Worm (Caenorhabditis elegans) whole organism, young adult: Measurements from ENCODE around the gene srsx-40.

Source experiments
- B0019.2 ChIP-seq: fragments of 200-800 bp; sonication (Bioruptor generic); conservative IDR thresholded peaks from 2 replicates; pipeline ENCODE4 v1.3.6; 2022; ENCODE audit warnings: missing genetic modification reagents, missing genetic modification characterization, missing compliant biosample characterization
- B0035.1 ChIP-seq: sonication (generic microtip); optimal IDR thresholded peaks from 2 replicates; lab custom pipeline; 2016; ENCODE audit warnings: missing genetic modification characterization, mild to moderate bottlenecking, missing compliant biosample characterization, missing genotype, missing genetic modification reagents
- C06A6.2 ChIP-seq: fragments of 200-800 bp; sonication (Bioruptor generic); conservative IDR thresholded peaks from 2 replicates; pipeline ENCODE4 v1.3.6; 2022; ENCODE audit warnings: missing genetic modification characterization, missing compliant biosample characterization
- F10E7.11 ChIP-seq: sonication (generic microtip); optimal IDR thresholded peaks from 2 replicates; lab custom pipeline; 2017; ENCODE audit warnings: mild to moderate bottlenecking, missing genetic modification characterization, moderate library complexity, missing compliant biosample characterization
- F49E8.2 ChIP-seq: sonication (generic microtip); optimal IDR thresholded peaks from 3 replicates; lab custom pipeline; 2017; ENCODE audit warnings: missing genetic modification characterization, mild to moderate bottlenecking, missing compliant biosample characterization, antibody characterized with exemption, moderate library complexity; ENCODE audit not compliant: insufficient read depth
- F55B11.4 ChIP-seq: sonication (generic microtip); optimal IDR thresholded peaks from 2 replicates; lab custom pipeline; 2016; ENCODE audit warnings: missing compliant biosample characterization, missing genetic modification characterization, borderline replicate concordance; ENCODE audit not compliant: insufficient read depth
- K12H6.12 ChIP-seq: fragments of 200-800 bp; sonication (Bioruptor generic); optimal IDR thresholded peaks from 2 replicates; lab custom pipeline; 2018; ENCODE audit warnings: mild to moderate bottlenecking, missing genetic modification characterization, missing compliant biosample characterization
- T07F8.4 ChIP-seq: sonication (generic microtip); optimal IDR thresholded peaks from 2 replicates; lab custom pipeline; 2016; ENCODE audit warnings: mild to moderate bottlenecking, missing genetic modification characterization, moderate library complexity, missing compliant biosample characterization
- Y56A3A.18 ChIP-seq: fragments of 200-800 bp; sonication (Bioruptor generic); IDR thresholded peaks from 2 replicates; pipeline ENCODE4 v1.3.6; 2022; ENCODE audit warnings: missing genetic modification reagents, missing genetic modification characterization, missing compliant biosample characterization
- Y95B8A.8 ChIP-seq: fragments of 200-800 bp; sonication (Bioruptor generic); IDR thresholded peaks from 2 replicates; pipeline ENCODE4 v1.3.6; 2022; ENCODE audit warnings: missing genetic modification reagents, missing genetic modification characterization, missing compliant biosample characterization
- ZK185.1 ChIP-seq: sonication (generic microtip); optimal IDR thresholded peaks from 2 replicates; lab custom pipeline; 2016; ENCODE audit warnings: mild to moderate bottlenecking, missing genetic modification characterization, missing compliant biosample characterization; ENCODE audit not compliant: poor library complexity, severe bottlenecking
- akir-1 ChIP-seq: fragments of 200-800 bp; sonication (Bioruptor generic); optimal IDR thresholded peaks from 2 replicates; lab custom pipeline; 2018; ENCODE audit warnings: mild to moderate bottlenecking, missing genetic modification characterization, moderate library complexity, missing compliant biosample characterization
- ama-1 ChIP-seq, 3 experiments: fragments of 150-350 bp in 1 of 3; sonication (generic microtip) in 2 of 3; optimal IDR thresholded peaks; 2 replicates each; lab custom pipeline; 2014 to 2018; ENCODE audit warnings: missing biosample characterization in 2 of 3, missing genetic modification characterization in 2 of 3, missing genetic modification reagents in 2 of 3
- aptf-2 ChIP-seq: fragments of 200-800 bp; sonication (Bioruptor generic); conservative IDR thresholded peaks from 2 replicates; pipeline ENCODE4 v1.3.6; 2022; ENCODE audit warnings: missing genetic modification reagents, missing genetic modification characterization, missing compliant biosample characterization
- atf-7 ChIP-seq: sonication (generic microtip); optimal IDR thresholded peaks from 2 replicates; lab custom pipeline; 2017; ENCODE audit warnings: mild to moderate bottlenecking, missing genetic modification characterization, missing compliant biosample characterization
- attf-6 ChIP-seq: fragments of 200-800 bp; sonication (Bioruptor generic); IDR thresholded peaks from 2 replicates; pipeline ENCODE4 v1.3.6; 2022; ENCODE audit warnings: missing genetic modification reagents, missing genetic modification characterization, missing compliant biosample characterization
- bed-1 ChIP-seq: fragments of 200-800 bp; sonication (Bioruptor generic); IDR thresholded peaks from 2 replicates; pipeline ENCODE4 v1.3.6; 2022; ENCODE audit warnings: missing genetic modification reagents, missing genetic modification characterization, missing compliant biosample characterization
- bed-2 ChIP-seq: fragments of 200-800 bp; sonication (Bioruptor generic); IDR thresholded peaks from 2 replicates; pipeline ENCODE4 v1.3.6; 2022; ENCODE audit warnings: missing genetic modification reagents, missing genetic modification characterization, missing compliant biosample characterization
- ccch-3 ChIP-seq: fragments of 200-800 bp; sonication (Bioruptor generic); optimal IDR thresholded peaks from 2 replicates; lab custom pipeline; 2018; ENCODE audit warnings: mild to moderate bottlenecking, missing genetic modification characterization, missing compliant biosample characterization
- ceh-27 ChIP-seq: fragments of 200-800 bp; sonication (Bioruptor generic); optimal IDR thresholded peaks from 2 replicates; lab custom pipeline; 2018; ENCODE audit warnings: mild to moderate bottlenecking, missing genetic modification characterization, moderate library complexity, missing compliant biosample characterization
- ceh-40 ChIP-seq: fragments of 200-800 bp; sonication (Bioruptor generic); IDR thresholded peaks from 2 replicates; pipeline ENCODE4 v1.3.6; 2022; ENCODE audit warnings: missing genetic modification characterization, missing compliant biosample characterization
- ceh-79 ChIP-seq: sonication (generic microtip); optimal IDR thresholded peaks from 2 replicates; lab custom pipeline; 2017; ENCODE audit warnings: mild to moderate bottlenecking, missing genetic modification characterization, missing compliant biosample characterization
- ceh-91 ChIP-seq: fragments of 200-800 bp; sonication (Bioruptor generic); IDR thresholded peaks from 2 replicates; pipeline ENCODE4 v1.3.6; 2022; ENCODE audit warnings: missing genetic modification reagents, missing genetic modification characterization, missing compliant biosample characterization
- die-1 ChIP-seq: sonication (generic microtip); optimal IDR thresholded peaks from 2 replicates; lab custom pipeline; 2016; ENCODE audit warnings: missing genotype, mild to moderate bottlenecking, missing genetic modification characterization, missing compliant biosample characterization
- ekl-4 ChIP-seq: fragments of 200-800 bp; sonication (Bioruptor generic); IDR thresholded peaks from 2 replicates; pipeline ENCODE4 v1.3.6; 2022; ENCODE audit warnings: missing genetic modification reagents, missing genetic modification characterization, missing compliant biosample characterization
- hlh-26 ChIP-seq: fragments of 200-800 bp; sonication (Bioruptor generic); conservative IDR thresholded peaks from 2 replicates; pipeline ENCODE4 v1.3.6; 2022; ENCODE audit warnings: missing genetic modification reagents, missing genetic modification characterization, missing compliant biosample characterization
- hmg-1.2 ChIP-seq: fragments of 200-800 bp; sonication (Bioruptor generic); IDR thresholded peaks from 2 replicates; pipeline ENCODE4 v1.3.6; 2022; ENCODE audit warnings: missing genetic modification reagents, missing genetic modification characterization, missing compliant biosample characterization
- lir-1 ChIP-seq: fragments of 200-800 bp; sonication (Bioruptor generic); conservative IDR thresholded peaks from 2 replicates; pipeline ENCODE4 v1.3.6; 2022; ENCODE audit warnings: missing genetic modification reagents, missing genetic modification characterization, missing compliant biosample characterization
- madf-10 ChIP-seq: sonication (generic microtip); optimal IDR thresholded peaks from 2 replicates; lab custom pipeline; 2016; ENCODE audit warnings: mild to moderate bottlenecking, missing genetic modification characterization, missing compliant biosample characterization
- madf-3 ChIP-seq: fragments of 200-800 bp; sonication (Bioruptor generic); IDR thresholded peaks from 2 replicates; pipeline ENCODE4 v1.3.6; 2022; ENCODE audit warnings: missing genetic modification reagents, missing genetic modification characterization, missing compliant biosample characterization
- mel-28 ChIP-seq: sonication (generic microtip); optimal IDR thresholded peaks from 2 replicates; lab custom pipeline; 2016; ENCODE audit warnings: borderline replicate concordance, mild to moderate bottlenecking, missing genetic modification characterization, missing compliant biosample characterization
- mes-4 ChIP-seq: sonication (generic microtip); optimal IDR thresholded peaks from 2 replicates; lab custom pipeline; 2016; ENCODE audit warnings: missing genotype, missing genetic modification characterization, missing compliant biosample characterization
- nfya-2 ChIP-seq: fragments of 200-800 bp; sonication (Bioruptor generic); IDR thresholded peaks from 2 replicates; pipeline ENCODE4 v1.3.6; 2022; ENCODE audit warnings: missing genetic modification reagents, missing genetic modification characterization, missing compliant biosample characterization
- nhr-120 ChIP-seq: fragments of 200-800 bp; sonication (Bioruptor generic); IDR thresholded peaks from 2 replicates; pipeline ENCODE4 v1.3.6; 2022; ENCODE audit warnings: missing genetic modification characterization, missing compliant biosample characterization
- nhr-179 ChIP-seq: sonication (generic microtip); optimal IDR thresholded peaks from 2 replicates; lab custom pipeline; 2016; ENCODE audit warnings: mild to moderate bottlenecking, missing genetic modification characterization, missing compliant biosample characterization
- nhr-27 ChIP-seq: fragments of 200-800 bp; sonication (Bioruptor generic); optimal IDR thresholded peaks from 2 replicates; lab custom pipeline; 2018; ENCODE audit warnings: mild to moderate bottlenecking, missing genetic modification characterization, moderate library complexity, missing compliant biosample characterization
- nhr-90 ChIP-seq: sonication (generic microtip); optimal IDR thresholded peaks from 2 replicates; lab custom pipeline; 2016; ENCODE audit warnings: missing genotype, mild to moderate bottlenecking, missing genetic modification characterization, missing compliant biosample characterization
- pha-4 ChIP-seq: fragments of 150-350 bp; sonication (generic microtip); optimal IDR thresholded peaks from 2 replicates; lab custom pipeline; 2014; ENCODE audit warnings: missing biosample characterization, missing genetic modification reagents, missing genetic modification characterization
- repo-1 ChIP-seq: sonication (generic microtip); optimal IDR thresholded peaks from 2 replicates; lab custom pipeline; 2017; ENCODE audit warnings: mild to moderate bottlenecking, missing genetic modification characterization, missing compliant biosample characterization
- rpc-1 ChIP-seq, 2 experiments: fragments of 150-350 bp in 1 of 2; sonication (generic microtip) in 1 of 2; optimal IDR thresholded peaks; 2 replicates each; lab custom pipeline; 2014 to 2018; ENCODE audit warnings: missing biosample characterization in 1 of 2, missing genetic modification characterization in 1 of 2, missing genetic modification reagents in 1 of 2, missing genotype in 1 of 2
- snpc-1.1 ChIP-seq: sonication (generic microtip); optimal IDR thresholded peaks from 2 replicates; lab custom pipeline; 2017; ENCODE audit warnings: missing genetic modification characterization, mild to moderate bottlenecking, missing compliant biosample characterization, antibody characterized with exemption, moderate library complexity, missing genotype, missing genetic modification reagents; ENCODE audit not compliant: insufficient read depth
- snpc-1.3 ChIP-seq: sonication (generic microtip); optimal IDR thresholded peaks from 2 replicates; lab custom pipeline; 2017; ENCODE audit warnings: missing genetic modification characterization, mild to moderate bottlenecking, missing compliant biosample characterization, antibody characterized with exemption, moderate library complexity, missing genotype, missing genetic modification reagents; ENCODE audit not compliant: insufficient read depth
- snpc-3.4 ChIP-seq: sonication (generic microtip); optimal IDR thresholded peaks from 2 replicates; lab custom pipeline; 2017; ENCODE audit warnings: missing genetic modification characterization, mild to moderate bottlenecking, missing compliant biosample characterization, antibody characterized with exemption, moderate library complexity, missing genotype, missing genetic modification reagents
- tlf-1 ChIP-seq: fragments of 200-800 bp; sonication (Bioruptor generic); optimal IDR thresholded peaks from 2 replicates; lab custom pipeline; 2018; ENCODE audit warnings: mild to moderate bottlenecking, missing genetic modification characterization, missing compliant biosample characterization
- zim-3 ChIP-seq: sonication (generic microtip); optimal IDR thresholded peaks from 2 replicates; lab custom pipeline; 2017; ENCODE audit warnings: mild to moderate bottlenecking, missing genetic modification characterization, moderate library complexity, missing compliant biosample characterization
- ztf-18 ChIP-seq: sonication (generic microtip); optimal IDR thresholded peaks from 2 replicates; lab custom pipeline; 2016; ENCODE audit warnings: missing genotype, mild to moderate bottlenecking, missing genetic modification characterization, missing compliant biosample characterization
- ztf-22 ChIP-seq: fragments of 200-800 bp; sonication (Bioruptor generic); optimal IDR thresholded peaks from 2 replicates; lab custom pipeline; 2018; ENCODE audit warnings: mild to moderate bottlenecking, missing genetic modification characterization, moderate library complexity, missing compliant biosample characterization
- ztf-28 ChIP-seq: fragments of 200-800 bp; sonication (Bioruptor generic); IDR thresholded peaks from 2 replicates; pipeline ENCODE4 v1.3.6; 2022; ENCODE audit warnings: missing genetic modification reagents, missing genetic modification characterization, missing compliant biosample characterization

srsx-40 gene

DNA sequence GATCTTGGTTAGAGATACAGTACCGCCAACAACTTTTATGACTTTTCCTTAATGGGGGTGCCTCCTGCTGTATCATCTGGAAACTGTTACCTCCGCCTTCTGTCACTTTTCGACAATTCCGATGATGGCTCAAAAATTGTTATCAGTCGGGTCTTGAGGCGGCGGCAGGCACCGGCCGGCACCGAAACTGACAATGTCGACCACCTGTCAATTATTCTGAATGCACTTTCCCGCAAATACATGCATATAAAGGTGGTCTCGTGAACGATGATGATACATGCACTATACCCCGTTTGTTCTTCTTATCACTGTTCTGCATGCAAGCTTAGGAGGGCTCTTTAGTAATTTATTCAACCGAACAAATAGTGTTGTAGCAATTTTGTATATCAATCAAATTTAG is 40.6 kb upstream of the srsx-40 start (continued):
- peak; percentile 54 for TF ChIP-seq repo-1
- TF ChIP-seq mel-28 (tag; lab: Kevin White, UChicago): no peak
- no peak for TF ChIP-seq attf-6 (GFP tag; lab: Robert Waterston, UW)
- no peak for TF ChIP-seq B0019.2 (GFP tag; lab: Robert Waterston, UW)
- TF ChIP-seq F49E8.2: no peak
- no peak for TF ChIP-seq bed-2 (GFP tag; lab: Robert Waterston, UW)
- peak; percentile 93 for TF ChIP-seq ztf-22 (GFP tag; lab: Kevin White, UChicago)
- no peak for TF ChIP-seq die-1
- TF ChIP-seq mes-4 (tag; lab: Kevin White, UChicago): no peak
- TF ChIP-seq ceh-40 (GFP tag; lab: Robert Waterston, UW): no peak
- TF ChIP-seq Y95B8A.8: no peak
- no peak for TF ChIP-seq snpc-1.3 (tag; lab: Kevin White, UChicago)
- TF ChIP-seq madf-3 (GFP tag; lab: Robert Waterston, UW): no peak
- no peak for TF ChIP-seq nhr-120 (GFP tag; lab: Robert Waterston, UW)
- 0 out of 2 replicates have a peak, but pooled peaks have one; percentile 11 for TF ChIP-seq lir-1 (GFP tag; lab: Robert Waterston, UW)
- peak; percentile 3 for TF ChIP-seq nhr-90 (tag; lab: Kevin White, UChicago)
- TF ChIP-seq hlh-26: no peak
- TF ChIP-seq ztf-28 (GFP tag; lab: Robert Waterston, UW): no peak
- no peak for TF ChIP-seq F10E7.11
- no peak for TF ChIP-seq snpc-1.1 (tag; lab: Kevin White, UChicago)
- peak; percentile 72 for TF ChIP-seq atf-7 (tag; lab: Kevin White, UChicago)
- TF ChIP-seq Y56A3A.18 (GFP tag; lab: Robert Waterston, UW): no peak
- TF ChIP-seq T07F8.4 (tag; lab: Kevin White, UChicago): no peak
- TF ChIP-seq bed-1 (GFP tag; lab: Robert Waterston, UW): no peak
- TF ChIP-seq tlf-1: no peak
- peak; percentile 11 for TF ChIP-seq madf-10 (tag; lab: Kevin White, UChicago)
- no peak for TF ChIP-seq nhr-27 (tag; lab: Kevin White, UChicago)
- TF ChIP-seq C06A6.2 (GFP tag; lab: Robert Waterston, UW): no peak; the same call in 1 of the 2 replicates
- TF ChIP-seq ccch-3: no peak
- no peak for TF ChIP-seq zim-3 (tag; lab: Kevin White, UChicago)
- TF ChIP-seq nhr-179 (tag; lab: Kevin White, UChicago): no peak
- TF ChIP-seq aptf-2 (GFP tag; lab: Robert Waterston, UW): no peak
- TF ChIP-seq ceh-79 (tag; lab: Kevin White, UChicago): no peak
- no peak for TF ChIP-seq rpc-1 (optimal IDR thresholded peaks at IDR 0.05; lab: Kevin White, UChicago)
- no peak for TF ChIP-seq rpc-1 (tag; optimal IDR thresholded peaks at IDR 0.05; lab: Kevin White, UChicago)
- peak; percentile 21 for TF ChIP-seq ZK185.1 (tag; lab: Kevin White, UChicago)
- no peak for TF ChIP-seq ceh-91 (GFP tag; lab: Robert Waterston, UW)
- no peak for TF ChIP-seq nfya-2 (GFP tag; lab: Robert Waterston, UW)
- no peak for TF ChIP-seq K12H6.12 (tag; lab: Kevin White, UChicago)
- no peak for TF ChIP-seq B0035.1
- TF ChIP-seq akir-1 (GFP tag; lab: Kevin White, UChicago): no peak
- no peak for TF ChIP-seq hmg-1.2 (GFP tag; lab: Robert Waterston, UW)
- no peak for TF ChIP-seq ceh-27 (GFP tag; lab: Kevin White, UChicago)
- no peak for TF ChIP-seq ztf-18 (tag; lab: Kevin White, UChicago)
- TF ChIP-seq snpc-3.4 (tag; lab: Kevin White, UChicago): no peak
- no peak for TF ChIP-seq ekl-4 (GFP tag; lab: Robert Waterston, UW)
- TF ChIP-seq F55B11.4: no peak
- TF ChIP-seq ama-1 (optimal IDR thresholded peaks at IDR 0.05; lab: Kevin White, UChicago): no peak
- no peak for TF ChIP-seq ama-1 (GFP tag; optimal IDR thresholded peaks at IDR 0.05; lab: Kevin White, UChicago)
- TF ChIP-seq pha-4 (tag; lab: Kevin White, UChicago): no peak
